Fruit fly (Drosophila melanogaster) whole organism, embryonic: ENCODE measurements around the gene CG31211.

ENCODE experiments used
- Abd-B ChIP-seq: fragments of 200-800 bp; sonication (Bioruptor generic); optimal IDR thresholded peaks from 2 replicates; lab custom pipeline; 2018; ENCODE audit warnings: missing biosample characterization, mild to moderate bottlenecking, missing genetic modification characterization, moderate library complexity
- Atf-2 ChIP-seq: fragments of 200-800 bp; sonication (Bioruptor generic); optimal IDR thresholded peaks from 2 replicates; lab custom pipeline; 2016; ENCODE audit warnings: missing biosample characterization, missing genetic modification characterization
- Bgb ChIP-seq: fragments of 200-800 bp; sonication (Bioruptor generic); IDR thresholded peaks from 2 replicates; pipeline ENCODE4 v1.3.6; 2022; ENCODE audit warnings: missing biosample characterization, missing genetic modification characterization; ENCODE audit not compliant: partially characterized antibody
- CG10431 ChIP-seq: fragments of 200-800 bp; sonication (Bioruptor generic); optimal IDR thresholded peaks from 3 replicates; lab custom pipeline; 2018; ENCODE audit warnings: missing biosample characterization, mild to moderate bottlenecking, missing genetic modification characterization
- CG11398 ChIP-seq: fragments of 200-800 bp; sonication (Bioruptor generic); optimal IDR thresholded peaks from 2 replicates; lab custom pipeline; 2016; ENCODE audit warnings: missing biosample characterization, missing genetic modification characterization
- CG13775 ChIP-seq: fragments of 200-800 bp; sonication (Bioruptor generic); optimal IDR thresholded peaks from 3 replicates; lab custom pipeline; 2017; ENCODE audit warnings: missing biosample characterization, mild to moderate bottlenecking, missing genetic modification characterization
- CG14667 ChIP-seq: fragments of 200-800 bp; sonication (Bioruptor generic); IDR thresholded peaks from 2 replicates; pipeline ENCODE4 v1.3.6; 2022; ENCODE audit warnings: missing biosample characterization, missing genetic modification characterization
- CG1529 ChIP-seq: fragments of 200-800 bp; sonication (Bioruptor generic); optimal IDR thresholded peaks from 3 replicates; lab custom pipeline; 2018; ENCODE audit warnings: missing biosample characterization, missing genetic modification characterization
- CG17328 ChIP-seq: fragments of 200-800 bp; sonication (Bioruptor generic); IDR thresholded peaks from 2 replicates; pipeline ENCODE4 v1.3.6; 2022; ENCODE audit warnings: missing biosample characterization, missing genetic modification characterization
- CG31441 ChIP-seq: fragments of 200-800 bp; sonication (Bioruptor generic); IDR thresholded peaks from 2 replicates; pipeline ENCODE4 v1.3.6; 2022; ENCODE audit warnings: missing biosample characterization, missing genetic modification characterization
- CG3407 ChIP-seq: fragments of 200-800 bp; sonication (Bioruptor generic); optimal IDR thresholded peaks from 2 replicates; lab custom pipeline; 2018; ENCODE audit warnings: missing biosample characterization, mild to moderate bottlenecking, missing genetic modification characterization
- CG4328 ChIP-seq: fragments of 200-800 bp; sonication (Bioruptor generic); optimal IDR thresholded peaks from 3 replicates; lab custom pipeline; 2017; ENCODE audit warnings: missing biosample characterization, missing genetic modification reagents, missing genetic modification characterization
- CG6272 ChIP-seq: fragments of 200-800 bp; sonication (Bioruptor generic); IDR thresholded peaks from 2 replicates; pipeline ENCODE4 v1.3.6; 2022; ENCODE audit warnings: missing biosample characterization, missing genetic modification characterization
- CG6689 ChIP-seq: fragments of 200-800 bp; sonication (Bioruptor generic); IDR thresholded peaks from 2 replicates; pipeline ENCODE4 v1.3.6; 2022; ENCODE audit warnings: missing biosample characterization, missing genetic modification characterization
- CG7372 ChIP-seq: fragments of 200-800 bp; sonication (Bioruptor generic); IDR thresholded peaks from 2 replicates; pipeline ENCODE4 v1.3.6; 2022; ENCODE audit warnings: missing biosample characterization, missing genetic modification characterization
- CG7928 ChIP-seq: fragments of 200-800 bp; sonication (Bioruptor generic); optimal IDR thresholded peaks from 2 replicates; lab custom pipeline; 2017; ENCODE audit warnings: missing biosample characterization, mild to moderate bottlenecking, missing genetic modification characterization
- CG7987 ChIP-seq: fragments of 200-800 bp; sonication (Bioruptor generic); optimal IDR thresholded peaks from 2 replicates; lab custom pipeline; 2018; ENCODE audit warnings: missing biosample characterization, mild to moderate bottlenecking, missing genetic modification characterization, moderate library complexity
- CG9932 ChIP-seq: fragments of 200-800 bp; sonication (Bioruptor generic); IDR thresholded peaks from 2 replicates; pipeline ENCODE4 v1.3.6; 2022; ENCODE audit warnings: missing biosample characterization, missing genetic modification characterization
- CkIIα-i1 ChIP-seq: fragments of 200-800 bp; sonication (Bioruptor generic); IDR thresholded peaks from 2 replicates; pipeline ENCODE4 v1.3.6; 2022; ENCODE audit warnings: missing biosample characterization, missing genetic modification characterization
- Dip3 ChIP-seq: fragments of 200-800 bp; sonication (Bioruptor generic); optimal IDR thresholded peaks from 3 replicates; lab custom pipeline; 2016; ENCODE audit warnings: missing biosample characterization, missing genetic modification characterization
- GATAe ChIP-seq: fragments of 200-800 bp; sonication (Bioruptor generic); conservative IDR thresholded peaks from 2 replicates; pipeline ENCODE4 v1.3.6; 2022; ENCODE audit warnings: missing biosample characterization, missing genetic modification characterization
- Hr51 ChIP-seq, 2 experiments: fragments of 200-800 bp; sonication (Bioruptor generic); optimal IDR thresholded peaks; 2 replicates in 1 of 2; 3 replicates in 1 of 2; lab custom pipeline; 2016 to 2018; ENCODE audit warnings: missing biosample characterization in 2 of 2, missing genetic modification characterization in 2 of 2, mild to moderate bottlenecking in 1 of 2, moderate library complexity in 1 of 2
- Sox102F ChIP-seq: fragments of 200-800 bp; sonication (Bioruptor generic); optimal IDR thresholded peaks from 2 replicates; lab custom pipeline; 2018; ENCODE audit warnings: missing biosample characterization, mild to moderate bottlenecking, missing genetic modification characterization, moderate library complexity
- YL-1 ChIP-seq: fragments of 200-800 bp; sonication (Bioruptor generic); optimal IDR thresholded peaks from 3 replicates; lab custom pipeline; 2017; ENCODE audit warnings: missing biosample characterization, mild to moderate bottlenecking, missing genetic modification characterization
- ac ChIP-seq: fragments of 200-800 bp; sonication (Bioruptor generic); optimal IDR thresholded peaks from 3 replicates; lab custom pipeline; 2017; ENCODE audit warnings: missing biosample characterization, mild to moderate bottlenecking, missing genetic modification characterization
- aop ChIP-seq: fragments of 200-800 bp; sonication (Bioruptor generic); IDR thresholded peaks from 2 replicates; pipeline ENCODE4 v1.3.6; 2022; ENCODE audit warnings: missing biosample characterization, missing genetic modification characterization
- ash1 ChIP-seq: fragments of 200-800 bp; sonication (Bioruptor generic); optimal IDR thresholded peaks from 2 replicates; lab custom pipeline; 2018; ENCODE audit warnings: missing biosample characterization, mild to moderate bottlenecking, missing genetic modification characterization
- bsh ChIP-seq, 2 experiments: fragments of 200-800 bp; sonication (Bioruptor generic); optimal IDR thresholded peaks; 2 replicates each; lab custom pipeline; 2017 to 2018; ENCODE audit warnings: mild to moderate bottlenecking in 2 of 2, missing biosample characterization in 2 of 2, missing genetic modification characterization in 2 of 2, moderate library complexity in 1 of 2
- cad ChIP-seq: fragments of >200 bp; optimal IDR thresholded peaks from 2 replicates; lab custom pipeline; 2017; ENCODE audit warnings: missing biosample characterization, missing genetic modification characterization
- croc ChIP-seq: fragments of 200-800 bp; sonication (Bioruptor generic); conservative IDR thresholded peaks from 3 replicates; pipeline ENCODE4 v1.3.6; 2022; ENCODE audit warnings: missing biosample characterization, missing genetic modification characterization
- crp ChIP-seq, 2 experiments: fragments of 200-800 bp; sonication (Bioruptor generic); optimal IDR thresholded peaks; 2 replicates in 1 of 2; 3 replicates in 1 of 2; lab custom pipeline; 2017; ENCODE audit warnings: missing biosample characterization in 2 of 2, missing genetic modification characterization in 2 of 2, mild to moderate bottlenecking in 1 of 2, moderate library complexity in 1 of 2
- emc ChIP-seq: fragments of 200-800 bp; sonication (Bioruptor generic); optimal IDR thresholded peaks from 2 replicates; lab custom pipeline; 2016; ENCODE audit warnings: missing biosample characterization, missing genetic modification characterization
- fd3F ChIP-seq: fragments of 200-800 bp; sonication (Bioruptor generic); optimal IDR thresholded peaks from 2 replicates; lab custom pipeline; 2018; ENCODE audit warnings: missing biosample characterization, mild to moderate bottlenecking, missing genetic modification characterization, moderate library complexity
- hkb ChIP-seq, 2 experiments: fragments of 200-800 bp in 1 of 2; fragments of >200 bp in 1 of 2; sonication (Bioruptor generic) in 1 of 2; IDR thresholded peaks in 1 of 2; optimal IDR thresholded peaks in 1 of 2; 2 replicates each; pipeline versions ENCODE4 v1.3.6 to Lab custom; 2017 to 2022; ENCODE audit warnings: missing biosample characterization in 1 of 2, missing genetic modification characterization in 1 of 2
- kni ChIP-seq: fragments of 200-800 bp; sonication (Bioruptor generic); optimal IDR thresholded peaks from 3 replicates; lab custom pipeline; 2017; ENCODE audit warnings: mild to moderate bottlenecking, missing biosample characterization, missing genetic modification reagents, missing genetic modification characterization
- lilli ChIP-seq: fragments of 200-800 bp; sonication (Bioruptor generic); optimal IDR thresholded peaks from 3 replicates; lab custom pipeline; 2016; ENCODE audit warnings: missing biosample characterization, missing genetic modification characterization
- lmd ChIP-seq: fragments of 200-800 bp; sonication (Bioruptor generic); IDR thresholded peaks from 2 replicates; pipeline ENCODE4 v1.3.6; 2022; ENCODE audit warnings: missing biosample characterization, missing genetic modification characterization
- ro ChIP-seq: fragments of 200-800 bp; sonication (Bioruptor generic); IDR thresholded peaks from 2 replicates; pipeline ENCODE4 v1.3.6; 2022; ENCODE audit warnings: missing biosample characterization, missing genetic modification characterization
- scrt ChIP-seq: fragments of 200-800 bp; sonication (Bioruptor generic); optimal IDR thresholded peaks from 2 replicates; lab custom pipeline; 2018; ENCODE audit warnings: missing biosample characterization, mild to moderate bottlenecking, missing genetic modification characterization, moderate library complexity
- sob ChIP-seq: fragments of 200-800 bp; sonication (Bioruptor generic); IDR thresholded peaks from 2 replicates; pipeline ENCODE4 v1.3.6; 2022; ENCODE audit warnings: missing biosample characterization, missing genetic modification characterization
- ssp ChIP-seq: fragments of 200-800 bp; sonication (Bioruptor generic); IDR thresholded peaks from 2 replicates; pipeline ENCODE4 v1.3.6; 2022; ENCODE audit warnings: missing biosample characterization, missing genetic modification characterization
- tap ChIP-seq: fragments of 200-800 bp; optimal IDR thresholded peaks from 3 replicates; lab custom pipeline; 2019; ENCODE audit warnings: missing biosample characterization, mild to moderate bottlenecking, missing genetic modification characterization, moderate library complexity
- tgo ChIP-seq: fragments of 200-800 bp; sonication (Bioruptor generic); IDR thresholded peaks from 3 replicates; pipeline ENCODE4 v1.3.6; 2022; ENCODE audit warnings: missing biosample characterization, missing genetic modification characterization
- tup ChIP-seq: fragments of 200-800 bp; sonication (Bioruptor generic); optimal IDR thresholded peaks from 2 replicates; lab custom pipeline; 2016; ENCODE audit warnings: missing biosample characterization, mild to moderate bottlenecking, missing genetic modification characterization, moderate library complexity
- unpg ChIP-seq: fragments of 200-800 bp; sonication (Bioruptor generic); optimal IDR thresholded peaks from 3 replicates; lab custom pipeline; 2018; ENCODE audit warnings: missing biosample characterization, mild to moderate bottlenecking, missing genetic modification characterization, moderate library complexity
- vnd ChIP-seq: fragments of 200-800 bp; sonication (Bioruptor generic); IDR thresholded peaks from 3 replicates; pipeline ENCODE4 v1.3.6; 2022; ENCODE audit warnings: missing biosample characterization, missing genetic modification characterization; ENCODE audit not compliant: partially characterized antibody
- wor ChIP-seq: fragments of 200-800 bp; sonication (Bioruptor generic); IDR thresholded peaks from 2 replicates; pipeline ENCODE4 v1.3.6; 2022; ENCODE audit warnings: missing biosample characterization, missing genetic modification characterization
- zf30C ChIP-seq: fragments of 200-800 bp; sonication (Bioruptor generic); optimal IDR thresholded peaks from 3 replicates; lab custom pipeline; 2018; ENCODE audit warnings: missing biosample characterization, mild to moderate bottlenecking, missing genetic modification characterization

CG31211 gene

DNA sequence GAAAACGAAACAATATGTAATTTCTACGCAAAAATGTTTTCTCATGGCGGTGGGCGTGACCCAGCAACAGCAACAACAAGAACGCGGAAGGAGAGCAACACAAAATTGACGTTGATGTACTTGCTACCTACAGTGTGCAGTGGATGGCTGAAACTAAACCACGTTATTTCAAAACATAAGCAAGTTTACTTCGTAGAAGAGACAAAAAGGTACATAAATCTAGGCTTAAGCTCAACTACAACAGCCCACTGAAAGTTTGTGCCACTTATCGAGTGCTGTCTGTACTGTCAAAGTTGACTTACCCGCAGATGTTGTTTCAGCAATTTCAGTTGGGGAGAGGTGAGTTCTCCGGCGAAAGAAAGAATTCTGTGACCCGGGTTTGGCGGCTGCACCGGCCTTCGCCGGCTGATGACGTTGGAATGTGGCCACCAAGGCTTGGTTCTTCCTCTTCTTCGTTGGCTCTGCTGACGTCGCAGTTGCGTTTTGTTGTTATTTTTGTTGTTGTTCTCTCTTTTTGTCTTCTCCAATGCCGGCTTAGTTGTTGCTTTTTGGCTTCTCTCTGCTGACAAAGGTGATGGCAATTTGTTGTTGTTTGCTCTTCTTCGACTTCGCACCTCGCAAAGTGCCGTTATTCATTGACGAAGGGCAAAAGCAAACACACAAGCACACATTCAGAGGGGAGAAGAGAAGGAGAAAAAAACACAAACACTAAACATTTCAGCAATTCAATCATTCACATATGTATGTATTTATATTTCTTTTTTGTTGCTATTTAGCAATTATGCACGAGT lies 2.2 kb upstream of the CG31211 start (continued):
- TF ChIP-seq vnd (GFP tag; lab: Robert Waterston, UW) (no peak), ac (no peak), ash1 (GFP tag; lab: Kevin White, UChicago) (no peak), CG17328 (GFP tag; lab: Robert Waterston, UW) (no peak), CG1529 (no peak), CG9932 (0 out of 2 replicates have a peak, but pooled peaks have one; percentile 30), hkb (optimal IDR thresholded peaks at IDR 0.05; lab: Kevin White, UChicago) (no peak), hkb (GFP tag; IDR thresholded peaks at IDR 0.05; lab: Robert Waterston, UW) (0 out of 2 replicates have a peak, but pooled peaks have one; percentile 11), tgo (GFP tag; lab: Robert Waterston, UW) (0 out of 3 replicates have a peak, but pooled peaks have one; percentile 15), CG6689 (no peak), croc (GFP tag; lab: Robert Waterston, UW) (no peak), CG10431 (GFP tag; lab: Kevin White, UChicago) (no peak), lilli (peak; percentile 32), CG3407 (GFP tag; lab: Kevin White, UChicago) (no peak), YL-1 (no peak), CG11398 (GFP tag; lab: Kevin White, UChicago) (no peak), CG14667 (0 out of 2 replicates have a peak, but pooled peaks have one; percentile 20), wor (no peak), kni (peak; percentile 46), ro (GFP tag; lab: Robert Waterston, UW) (no peak), CG4328 (GFP tag; lab: Kevin White, UChicago) (no peak), CkIIα-i1 (GFP tag; lab: Robert Waterston, UW) (no peak), ssp (no peak), tup (GFP tag; lab: Kevin White, UChicago) (no peak), scrt (GFP tag; lab: Kevin White, UChicago) (no peak), CG7372 (GFP tag; lab: Robert Waterston, UW) (no peak), GATAe (GFP tag; lab: Robert Waterston, UW) (no peak), Abd-B (no peak), unpg (GFP tag; lab: Kevin White, UChicago) (peak; percentile 27), CG6272 (GFP tag; lab: Robert Waterston, UW) (no peak), Dip3 (GFP tag; lab: Kevin White, UChicago) (peak; percentile 8), cad (GFP tag; lab: Kevin White, UChicago) (no peak), CG31441 (no peak), bsh (GFP tag; optimal IDR thresholded peaks at IDR 0.05; lab: Kevin White, UChicago) (peak in 1 of 2 experiments; percentile 19), sob (peak; percentile 52; the same call in 1 of the 2 replicates), CG13775 (GFP tag; lab: Kevin White, UChicago) (no peak), lmd (GFP tag; lab: Robert Waterston, UW) (peak; percentile 56), CG7987 (GFP tag; lab: Kevin White, UChicago) (no peak), crp (GFP tag; optimal IDR thresholded peaks at IDR 0.05; lab: Kevin White, UChicago) (no peak), Atf-2 (no peak), fd3F (no peak), aop (GFP tag; lab: Robert Waterston, UW) (no peak), Hr51 (GFP tag; optimal IDR thresholded peaks at IDR 0.05; lab: Kevin White, UChicago) (peak in 1 of 2 experiments; percentile 22), emc (GFP tag; lab: Kevin White, UChicago) (no peak), Sox102F (peak; percentile 3), tap (no peak), zf30C (no peak), Bgb (no peak), CG7928 (GFP tag; lab: Kevin White, UChicago) (no peak)
